Worm (Caenorhabditis elegans): Measurements from ENCODE around the gene glb-11.
A peak's percentile ranks its signal among the peaks of the same experiment; 100 is the strongest.

DNA sequence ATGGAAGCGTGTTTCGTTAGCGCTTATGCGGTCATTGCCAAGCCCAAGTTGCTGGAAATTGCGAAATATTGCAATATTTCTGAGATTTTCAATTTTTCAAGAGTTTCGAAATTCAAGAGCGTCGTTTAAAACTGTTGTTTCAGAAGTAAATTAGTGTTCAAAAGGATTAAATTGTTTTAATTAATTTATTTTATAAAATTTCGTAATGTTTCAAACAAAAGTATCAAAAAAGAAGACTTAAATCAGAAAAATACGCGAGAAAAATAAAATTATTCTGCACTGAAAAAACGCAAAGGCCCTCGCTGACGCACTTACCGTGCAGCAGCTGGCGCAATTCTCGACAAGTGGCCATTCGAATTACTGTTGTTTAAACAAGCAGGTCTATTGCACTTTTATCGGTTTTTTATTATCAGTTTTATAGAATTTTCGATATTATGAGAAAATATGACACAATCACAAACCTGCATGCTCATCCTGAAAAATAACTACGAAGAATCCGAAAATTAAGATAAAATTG, 12.1 kb upstream of the glb-11 start, which contains the start of gene tif-1A:
- no peak for TF ChIP-seq unc-62 (GFP tag; optimal IDR thresholded peaks at IDR 0.05)
- peak; percentile 82 for TF ChIP-seq snpc-4 (tag; optimal IDR thresholded peaks at IDR 0.05)
- TF ChIP-seq ztf-11 (tag; optimal IDR thresholded peaks at IDR 0.05), result no peak
- no peak for TF ChIP-seq nhr-28 (tag; optimal IDR thresholded peaks at IDR 0.05)

Measured in whole organism, L3 larva.